Worm (Caenorhabditis elegans): ENCODE results near the gene M57.1.

- TF ChIP-seq lsy-2 (tag; optimal IDR thresholded peaks at IDR 0.05) (no peak), mep-1 (tag; optimal IDR thresholded peaks at IDR 0.05) (no peak), blmp-1 (tag; optimal IDR thresholded peaks at IDR 0.05) (no peak), snpc-4 (tag; optimal IDR thresholded peaks at IDR 0.05) (no peak)
Measured at ce11 chrIV:3505940-3506339, 26.3 kb upstream of the M57.1 start.
